Fruit fly (Drosophila melanogaster): ENCODE results near the gene CG16985.
A peak's percentile ranks its signal among the peaks of the same experiment; 100 is the strongest.

CG16985 gene

DNA sequence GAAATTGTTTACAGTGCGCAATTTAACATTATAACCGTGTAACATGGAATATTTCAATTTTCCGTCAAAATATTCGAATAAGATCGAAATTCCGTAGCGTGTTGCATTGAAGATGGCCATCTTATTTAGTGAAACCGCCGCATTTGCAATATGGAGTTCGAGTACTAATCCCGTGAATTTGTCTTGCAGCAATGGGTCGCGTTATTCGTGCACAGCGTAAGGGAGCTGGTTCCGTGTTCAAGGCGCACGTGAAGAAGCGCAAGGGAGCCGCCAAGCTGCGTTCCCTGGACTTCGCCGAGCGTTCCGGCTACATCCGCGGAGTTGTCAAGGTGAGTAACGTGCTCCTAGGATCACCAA lies 11.6 kb upstream of the CG16985 start:
- TF ChIP-seq CG17801 (GFP tag; optimal IDR thresholded peaks at IDR 0.05; ENCODE audit: partially characterized antibody), result no peak

DNA sequence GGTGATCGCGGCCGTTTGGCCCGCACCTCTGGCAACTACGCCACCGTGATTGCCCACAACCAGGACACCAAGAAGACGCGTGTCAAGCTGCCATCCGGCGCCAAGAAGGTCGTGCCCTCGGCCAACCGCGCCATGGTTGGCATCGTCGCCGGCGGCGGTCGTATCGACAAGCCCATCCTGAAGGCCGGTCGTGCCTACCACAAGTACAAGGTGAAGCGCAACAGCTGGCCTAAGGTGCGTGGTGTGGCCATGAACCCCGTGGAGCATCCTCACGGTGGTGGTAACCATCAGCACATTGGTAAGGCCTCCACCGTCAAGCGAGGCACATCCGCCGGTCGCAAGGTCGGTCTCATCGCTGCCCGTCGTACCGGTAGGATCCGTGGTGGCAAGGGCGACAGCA lies 10.8 kb upstream of the CG16985 start:
- TF ChIP-seq CG17801 (GFP tag; optimal IDR thresholded peaks at IDR 0.05; ENCODE audit: partially characterized antibody), result no peak

DNA sequence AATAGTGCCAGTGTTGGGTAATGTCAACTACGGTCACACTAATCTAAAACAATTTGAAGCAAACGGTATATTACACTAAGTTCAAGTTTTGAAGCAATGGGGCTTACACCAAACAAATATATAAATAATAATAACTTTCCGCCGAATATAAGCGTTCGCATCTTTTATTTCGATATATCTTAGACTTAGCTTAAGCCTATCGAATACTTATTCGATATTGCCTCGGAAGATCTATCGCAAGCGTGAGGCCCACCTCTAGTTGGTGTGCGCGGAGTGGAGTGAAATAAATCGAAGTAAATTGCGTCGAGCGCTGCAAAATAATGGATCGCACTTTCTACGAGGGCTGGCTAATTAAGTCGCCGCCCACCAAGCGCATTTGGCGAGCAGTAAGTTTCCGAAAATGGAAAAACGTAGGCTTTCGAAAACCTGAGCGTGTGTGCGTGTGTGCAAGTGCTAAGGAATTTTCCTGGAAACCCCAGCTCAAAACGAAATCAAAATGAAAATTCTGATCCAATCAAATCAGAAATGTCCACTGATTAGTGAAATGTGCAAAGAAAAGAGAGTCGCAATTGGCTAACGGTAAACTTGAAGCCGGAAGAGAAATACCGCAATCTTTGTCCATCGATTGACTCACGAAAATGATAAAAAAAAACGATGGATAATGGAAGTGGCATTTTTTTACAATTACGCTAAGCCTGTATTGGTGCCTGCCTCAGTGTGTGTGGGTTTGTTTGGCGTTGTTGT lies 9.8 kb upstream of the CG16985 start, which contains the start of gene dos:
Gene dos (plus strand): TSS at position 248 of the 744 bp plus-strand sequence.
- peak; percentile 67 for TF ChIP-seq CG17801 (GFP tag; optimal IDR thresholded peaks at IDR 0.05; ENCODE audit: partially characterized antibody)

DNA sequence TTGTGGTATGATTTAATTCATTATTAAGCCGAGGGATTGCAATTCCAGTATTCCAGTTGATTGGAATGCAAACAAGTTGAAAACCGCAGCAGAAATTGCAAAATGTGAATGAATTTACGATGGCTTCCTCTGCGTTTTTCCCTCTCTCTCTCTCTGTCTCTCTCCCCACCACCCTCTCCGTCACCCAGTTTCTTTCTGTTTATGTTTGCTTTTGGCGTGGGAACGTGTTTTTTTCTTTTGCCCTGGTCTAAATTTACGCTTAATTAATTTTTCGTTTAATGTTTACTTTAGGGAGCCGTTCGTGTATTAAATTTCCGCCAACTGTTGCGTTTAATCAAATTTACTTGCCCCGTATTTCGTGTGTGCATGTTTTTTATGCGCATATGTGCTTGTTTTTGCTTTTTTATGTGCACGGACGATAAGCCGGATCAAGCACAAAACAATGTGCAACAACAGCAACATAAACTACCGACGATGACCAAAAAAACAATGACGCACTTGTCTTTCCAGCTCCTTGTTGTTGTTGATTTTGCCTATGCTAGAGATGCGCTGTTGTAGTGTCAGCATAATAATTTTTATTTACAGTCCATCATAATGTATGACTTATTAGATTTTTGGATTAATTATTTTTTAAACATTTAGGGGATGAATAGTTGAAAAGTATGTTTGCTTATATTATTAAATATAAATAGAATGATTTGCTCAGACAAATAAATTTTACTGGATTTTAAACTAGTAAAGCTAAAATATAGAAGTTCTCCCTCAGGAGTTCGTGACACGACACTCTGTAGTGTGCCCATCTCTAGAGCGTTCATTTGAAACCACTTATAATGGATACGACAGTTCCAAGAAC lies 9.0 kb upstream of the CG16985 start:
- peak; percentile 89 for TF ChIP-seq CG17801 (GFP tag; optimal IDR thresholded peaks at IDR 0.05; ENCODE audit: partially characterized antibody)

DNA sequence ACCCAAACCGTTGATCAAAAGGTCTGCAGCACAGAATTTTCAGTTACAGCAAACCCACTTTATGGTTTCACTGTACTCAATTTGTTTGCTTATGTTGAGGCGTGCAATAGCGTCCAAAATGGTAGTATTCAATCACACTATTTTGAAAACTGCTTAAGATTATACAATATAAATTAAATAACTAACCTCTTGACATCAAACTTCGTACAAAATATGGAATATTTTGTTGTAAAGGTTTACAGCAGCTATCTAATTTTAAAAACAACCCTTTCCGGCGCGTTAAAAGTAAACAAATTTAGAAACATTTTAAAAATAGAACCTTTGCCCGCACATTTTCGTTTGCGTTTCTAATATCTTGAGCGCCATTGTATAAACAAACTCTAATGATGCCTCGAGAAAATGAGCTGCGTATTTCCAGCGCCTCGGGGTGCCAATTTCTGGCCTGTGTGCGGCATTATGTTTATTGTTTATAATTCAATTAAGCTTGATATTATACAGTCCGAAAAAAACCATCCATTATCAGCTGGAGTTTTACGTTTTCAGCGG lies 8.3 kb upstream of the CG16985 start:
- TF ChIP-seq CG17801 (GFP tag; optimal IDR thresholded peaks at IDR 0.05; ENCODE audit: partially characterized antibody), result no peak

DNA sequence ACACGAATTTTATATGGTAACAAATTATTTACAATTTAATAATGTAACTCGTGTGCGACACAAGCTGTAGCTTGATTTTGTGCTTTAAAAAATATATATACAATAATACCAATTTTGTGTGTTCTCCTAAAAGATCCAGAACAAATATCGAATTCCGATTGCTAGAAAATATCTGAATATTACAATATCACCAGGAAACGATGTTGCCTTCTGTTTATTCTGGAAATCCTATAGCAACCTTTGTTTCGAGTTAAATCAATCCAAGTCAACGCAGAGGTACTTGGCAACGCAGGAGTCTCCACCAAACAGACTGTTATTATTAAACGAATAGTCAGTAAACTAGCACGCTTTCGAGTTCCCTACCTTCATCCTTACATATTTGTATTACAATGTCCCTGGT lies 3.6 kb upstream of the CG16985 start, which contains the start of gene CG16984:
Gene CG16984 (plus strand): TSS at position 301 of the 400 bp plus-strand sequence.
- TF ChIP-seq CG17801 (GFP tag; optimal IDR thresholded peaks at IDR 0.05; ENCODE audit: partially characterized antibody), result no peak

DNA sequence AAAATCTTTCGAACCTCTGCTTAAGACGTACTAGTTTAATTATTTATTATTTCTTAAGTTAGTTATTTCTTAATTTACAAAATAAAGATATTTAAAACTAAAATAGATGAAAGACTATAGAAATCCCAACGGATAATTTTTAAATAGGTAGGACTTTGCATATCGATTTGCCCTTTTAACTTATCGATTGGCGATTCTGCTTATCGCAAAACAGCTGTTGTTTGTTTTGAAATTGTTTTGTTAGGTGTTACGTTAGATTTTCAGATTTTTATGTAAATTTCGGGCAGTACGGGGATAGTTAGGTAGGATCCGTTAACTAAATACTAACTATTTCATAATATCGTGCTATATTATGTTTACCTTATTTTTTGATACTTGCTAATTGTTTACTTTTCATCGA lies 1.0 kb downstream of the CG16985 start, which contains the start of gene CG16986:
Gene CG16986 (plus strand): TSS at position 188 of the 400 bp plus-strand sequence.
- TF ChIP-seq CG17801 (GFP tag; optimal IDR thresholded peaks at IDR 0.05; ENCODE audit: partially characterized antibody), result no peak

DNA sequence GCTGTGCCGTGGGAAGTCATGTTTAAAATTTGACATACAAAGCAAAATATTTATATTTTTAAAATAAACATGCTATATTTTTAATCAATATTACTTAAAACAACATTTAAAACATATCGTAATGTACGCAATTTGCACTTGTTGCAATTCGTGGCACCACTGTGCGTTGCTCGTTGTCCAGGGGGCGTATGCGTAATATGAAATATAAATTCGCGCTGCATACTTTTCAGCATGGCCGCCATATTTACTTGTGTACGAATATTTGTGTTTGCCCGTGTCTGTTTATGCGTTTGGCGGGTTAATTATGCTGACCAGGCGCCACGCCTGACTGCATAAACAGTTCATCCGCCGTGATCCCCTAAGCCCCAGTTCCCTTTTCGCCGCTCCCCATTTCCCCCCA lies 9.7 kb downstream of the CG16985 start:
- no peak for TF ChIP-seq CG17801 (GFP tag; optimal IDR thresholded peaks at IDR 0.05; ENCODE audit: partially characterized antibody)

DNA sequence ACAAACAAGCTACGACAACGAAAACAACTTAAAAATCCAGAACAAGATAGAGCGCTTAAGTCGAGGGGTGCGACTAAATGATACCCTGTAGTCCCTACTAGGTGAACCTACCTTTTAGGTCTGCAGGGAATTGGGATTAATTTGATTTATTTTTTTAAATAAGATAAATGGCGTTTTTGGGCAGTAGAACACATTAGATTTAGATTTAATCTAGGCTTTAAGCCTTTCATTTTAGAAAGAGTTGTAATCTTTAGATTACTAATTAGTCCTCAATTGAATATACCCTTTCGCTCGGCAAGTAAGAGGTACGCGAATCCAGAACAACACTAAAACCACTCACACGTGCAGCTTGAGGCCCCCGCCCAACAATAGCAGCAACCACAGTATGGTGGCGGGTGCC lies 15.1 kb downstream of the CG16985 start:
- TF ChIP-seq CG17801 (GFP tag; optimal IDR thresholded peaks at IDR 0.05; ENCODE audit: partially characterized antibody), result no peak

DNA sequence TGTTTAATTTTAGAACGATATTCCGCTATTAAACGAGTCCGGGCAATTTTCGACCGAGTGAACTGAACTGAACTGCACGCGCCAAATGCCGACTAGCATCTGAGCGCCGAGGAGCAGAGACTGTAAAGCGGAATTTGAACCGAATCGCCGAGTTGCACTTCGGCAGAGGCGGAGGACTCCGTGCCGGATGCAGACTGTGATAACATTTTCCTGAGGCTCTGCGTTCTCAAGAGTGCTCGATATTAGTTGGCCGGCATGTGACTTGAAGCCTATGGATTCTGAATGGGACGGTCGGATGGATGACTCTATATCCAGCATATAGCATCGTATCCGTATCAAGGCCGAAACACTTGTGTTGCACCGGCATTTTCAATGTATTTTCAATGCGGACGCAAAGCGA lies 30.9 kb downstream of the CG16985 start, which contains the start of gene Pxn:
Gene Pxn (minus strand): TSS at position 101 of the 400 bp plus-strand sequence.
- TF ChIP-seq CG17801 (GFP tag; optimal IDR thresholded peaks at IDR 0.05; ENCODE audit: partially characterized antibody), result no peak

DNA sequence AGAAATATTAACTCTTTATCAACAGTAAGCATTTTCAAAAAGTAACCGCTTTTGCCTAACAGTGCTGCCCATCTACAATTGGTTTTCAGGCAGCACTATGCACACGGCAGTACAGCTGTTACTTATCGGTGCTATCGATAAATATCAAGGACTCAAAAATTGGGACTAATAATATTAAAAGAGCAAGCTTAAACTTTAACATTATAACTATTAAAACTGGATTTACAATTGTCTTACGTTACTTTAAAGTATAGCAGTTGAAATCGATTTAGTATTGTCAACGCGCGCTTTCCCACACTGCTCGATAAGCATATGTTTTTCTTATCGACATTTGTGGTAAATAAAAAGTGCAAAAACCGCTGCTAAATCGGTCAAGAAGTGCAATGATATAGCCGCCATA lies 32.3 kb downstream of the CG16985 start, which contains the start of the genes CG42245 and MEP-1:
Gene CG42245 (plus strand): TSS at position 310 of the 400 bp plus-strand sequence.
Gene MEP-1 (plus strand): TSS at position 310 of the 400 bp plus-strand sequence.
- peak; percentile 71 for TF ChIP-seq CG17801 (GFP tag; optimal IDR thresholded peaks at IDR 0.05; ENCODE audit: partially characterized antibody)

DNA sequence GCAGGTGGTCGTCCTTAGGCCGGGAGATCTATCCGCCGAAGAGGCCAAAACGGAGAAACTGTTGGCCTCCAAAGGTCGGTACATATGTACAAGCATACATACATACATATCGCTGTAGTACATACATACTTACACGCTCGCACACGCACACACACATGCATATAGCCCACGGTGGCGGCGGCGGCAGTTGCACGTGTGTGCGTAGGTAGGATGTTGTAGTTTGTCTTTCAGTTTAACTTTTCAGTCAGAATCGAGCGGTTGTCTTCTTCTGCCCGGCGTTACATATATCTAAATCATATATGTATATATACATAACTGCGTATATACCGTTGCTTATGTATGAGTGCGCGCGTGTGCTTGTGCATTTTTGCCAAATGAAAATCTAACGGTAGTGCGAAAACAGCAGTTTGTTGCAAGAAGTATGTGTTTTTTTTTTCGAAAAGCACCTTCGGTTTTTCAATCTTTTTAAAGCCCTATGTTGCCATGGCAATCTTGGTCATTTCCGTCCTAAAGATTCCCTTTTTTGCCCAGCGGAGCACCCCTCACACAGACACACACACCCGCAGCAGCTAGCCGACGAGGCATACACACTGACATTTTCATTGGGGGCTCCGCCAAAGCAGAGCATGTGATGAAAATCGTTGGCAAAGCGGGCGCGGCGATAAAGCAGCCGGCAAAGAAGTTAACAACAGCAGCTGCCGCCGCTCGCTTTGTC lies 33.1 kb downstream of the CG16985 start:
- TF ChIP-seq CG17801 (GFP tag; optimal IDR thresholded peaks at IDR 0.05; ENCODE audit: partially characterized antibody), result no peak

DNA sequence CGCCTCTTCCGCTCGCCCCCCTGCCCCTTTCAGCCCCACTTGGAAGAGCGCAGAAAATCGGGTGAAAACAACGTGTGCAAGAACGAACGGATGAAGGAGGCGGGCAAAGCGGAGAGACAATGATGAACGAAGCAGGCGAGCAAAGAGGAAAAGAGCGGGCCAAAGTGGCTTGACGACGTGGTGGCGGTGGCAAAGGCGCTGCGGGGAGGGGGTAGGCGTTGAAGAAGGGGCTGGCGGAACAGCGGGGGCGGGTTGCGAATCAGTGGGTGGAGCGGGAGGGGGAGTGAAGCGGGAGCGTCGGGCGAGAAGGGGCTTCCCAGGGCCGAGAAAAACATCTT lies 33.6 kb downstream of the CG16985 start:
- peak; percentile 14 for TF ChIP-seq CG17801 (GFP tag; optimal IDR thresholded peaks at IDR 0.05; ENCODE audit: partially characterized antibody)

DNA sequence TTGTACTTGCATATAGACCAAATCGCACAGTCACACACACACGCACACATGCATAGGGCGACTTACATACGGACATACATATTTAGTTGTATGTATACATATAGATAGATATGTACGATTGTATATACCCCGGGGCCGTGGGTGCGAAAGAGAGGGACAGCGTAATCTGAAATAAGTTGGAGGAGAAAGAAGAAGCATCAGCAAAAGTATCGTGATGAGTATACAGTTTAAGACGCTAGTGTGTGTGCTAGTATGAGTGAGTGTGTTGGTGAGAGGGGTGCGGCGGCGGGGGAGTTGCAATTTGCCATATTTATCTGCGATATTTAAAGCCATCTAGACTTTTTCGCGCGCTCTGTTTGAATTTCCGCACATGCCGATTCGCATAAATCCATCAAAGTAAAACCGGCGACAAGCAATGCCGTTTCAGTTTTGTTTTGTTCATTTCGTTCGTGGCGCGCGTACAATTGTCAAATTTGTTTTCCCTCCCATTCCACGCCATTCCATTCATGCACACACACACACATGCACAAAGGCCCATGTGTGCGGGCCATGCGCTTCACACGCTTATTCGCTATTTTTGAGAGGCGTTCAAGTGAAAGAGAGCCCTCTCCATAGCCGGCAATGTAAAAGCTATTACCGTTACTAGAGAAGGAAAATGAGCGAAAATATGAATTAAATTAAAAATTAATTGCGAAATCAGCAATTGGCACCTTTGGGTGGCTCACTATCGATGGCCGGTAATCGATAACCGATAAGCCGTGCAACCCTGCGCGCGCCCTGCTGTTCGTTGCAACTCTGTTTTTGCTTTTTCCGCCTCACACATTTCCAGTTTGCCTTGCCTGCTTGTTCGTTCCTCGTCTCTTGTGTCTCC lies 36.1 kb downstream of the CG16985 start:
- peak; percentile 88 for TF ChIP-seq CG17801 (GFP tag; optimal IDR thresholded peaks at IDR 0.05; ENCODE audit: partially characterized antibody)
